Worm (Caenorhabditis elegans): Measurements from ENCODE around the gene eif-2Bepsilon.

Gene eif-2Bepsilon

ce11 chrII:8703729-8704128, 42.1 kb downstream of the eif-2Bepsilon start, which contains the start of gene ceh-7:
ceh-7 (minus strand) TSS chrII:8703829.
- TF ChIP-seq unc-62 (GFP tag; optimal IDR thresholded peaks at IDR 0.05 in 1 of 2) (no peak), unc-62 (tag; optimal IDR thresholded peaks at IDR 0.05) (no peak), ctbp-1 (GFP tag; IDR thresholded peaks at IDR 0.05) (no peak), dmd-9 (GFP tag; IDR thresholded peaks at IDR 0.05) (no peak), F37D6.2 (tag; optimal IDR thresholded peaks at IDR 0.05) (no peak), pha-4 (GFP tag; IDR thresholded peaks at IDR 0.05) (no peak), pha-4 (tag; optimal IDR thresholded peaks at IDR 0.05) (no peak), R02D3.7 (tag; optimal IDR thresholded peaks at IDR 0.05) (no peak), mdt-29 (GFP tag; IDR thresholded peaks at IDR 0.05) (no peak), spr-3 (GFP tag; optimal IDR thresholded peaks at IDR 0.05) (no peak), madf-9 (GFP tag; conservative IDR thresholded peaks at IDR 0.05) (no peak), egl-27 (tag; optimal IDR thresholded peaks at IDR 0.05) (no peak), nhr-102 (tag; optimal IDR thresholded peaks at IDR 0.05) (no peak), tra-1 (GFP tag; IDR thresholded peaks at IDR 0.05) (no peak), unc-39 (tag; optimal IDR thresholded peaks at IDR 0.05) (no peak), ceh-28 (tag; optimal IDR thresholded peaks at IDR 0.05) (no peak), spr-1 (tag; optimal IDR thresholded peaks at IDR 0.05) (no peak)

- TF ChIP-seq set-16 (GFP tag; IDR thresholded peaks at IDR 0.05) = no peak
- TF ChIP-seq daf-19 (GFP tag; conservative IDR thresholded peaks at IDR 0.05) = no peak
- TF ChIP-seq ceh-28 (tag; optimal IDR thresholded peaks at IDR 0.05) = no peak
- no peak for TF ChIP-seq lin-13 (GFP tag; optimal IDR thresholded peaks at IDR 0.05)
- no peak for TF ChIP-seq F10B5.3 (tag; optimal IDR thresholded peaks at IDR 0.05)
- TF ChIP-seq aha-1 (tag) = no peak
- TF ChIP-seq lin-1 (GFP tag; IDR thresholded peaks at IDR 0.05) = no peak
- no peak for TF ChIP-seq spr-1 (tag; optimal IDR thresholded peaks at IDR 0.05)
- TF ChIP-seq egl-43 (GFP tag; IDR thresholded peaks at IDR 0.05) = no peak
- peak; percentile 29; the same call in 1 of the 2 replicates for TF ChIP-seq dmd-6 (GFP tag; IDR thresholded peaks at IDR 0.05)
- TF ChIP-seq dmd-8 (GFP tag; IDR thresholded peaks at IDR 0.05) = no peak
- peak; percentile 32 for TF ChIP-seq dve-1 (tag; optimal IDR thresholded peaks at IDR 0.05; ENCODE audit: insufficient read depth)
- no peak for TF ChIP-seq lim-7 (GFP tag; IDR thresholded peaks at IDR 0.05)
- peak; percentile 77 for TF ChIP-seq nhr-28 (tag; optimal IDR thresholded peaks at IDR 0.05)
- TF ChIP-seq pqm-1 (tag; optimal IDR thresholded peaks at IDR 0.05) = peak; percentile 35
- TF ChIP-seq F26F4.8 (GFP tag; conservative IDR thresholded peaks at IDR 0.05) = no peak
- no peak for TF ChIP-seq lir-3 (tag; optimal IDR thresholded peaks at IDR 0.05)
- TF ChIP-seq T20F7.1 (GFP tag; optimal IDR thresholded peaks at IDR 0.05) = peak; percentile 10
- no peak for TF ChIP-seq zip-11 (GFP tag; IDR thresholded peaks at IDR 0.05)
Measured at ce11 chrII:8704413-8704874, 42.8 kb downstream of the eif-2Bepsilon start, which contains the start of gene prx-5. prx-5 (plus strand) TSS chrII:8704824.

- TF ChIP-seq ceh-44 (GFP tag; IDR thresholded peaks at IDR 0.05) (no peak), mxl-3 (GFP tag; optimal IDR thresholded peaks at IDR 0.05) (no peak), madf-5 (GFP tag; IDR thresholded peaks at IDR 0.05) (no peak), ztf-7 (tag; optimal IDR thresholded peaks at IDR 0.05) (no peak), lir-3 (tag; optimal IDR thresholded peaks at IDR 0.05) (no peak), hlh-11 (tag; optimal IDR thresholded peaks at IDR 0.05) (peak; percentile 55), spr-3 (GFP tag; optimal IDR thresholded peaks at IDR 0.05) (no peak), lsy-2 (tag; optimal IDR thresholded peaks at IDR 0.05) (peak in 1 of 2 experiments; percentile 36), hlh-30 (tag; optimal IDR thresholded peaks at IDR 0.05; ENCODE audit: insufficient read depth) (peak; percentile 74), lin-1 (GFP tag; IDR thresholded peaks at IDR 0.05) (no peak), zag-1 (tag; optimal IDR thresholded peaks at IDR 0.05) (no peak), daf-16 (GFP tag; optimal IDR thresholded peaks at IDR 0.05) (peak in 1 of 2 experiments; percentile 25), daf-16 (tag; optimal IDR thresholded peaks at IDR 0.05) (no peak), unc-39 (tag; optimal IDR thresholded peaks at IDR 0.05) (no peak), unc-62 (GFP tag; optimal IDR thresholded peaks at IDR 0.05 in 1 of 2) (peak in 1 of 2 experiments; percentile 71), unc-62 (tag; optimal IDR thresholded peaks at IDR 0.05) (no peak), unc-130 (GFP tag; optimal IDR thresholded peaks at IDR 0.05) (no peak), ceh-82 (tag; optimal IDR thresholded peaks at IDR 0.05) (no peak), saeg-2 (GFP tag; IDR thresholded peaks at IDR 0.05) (no peak), nhr-25 (tag; optimal IDR thresholded peaks at IDR 0.05; ENCODE audit: borderline replicate concordance, insufficient read depth) (no peak), nhr-11 (tag; optimal IDR thresholded peaks at IDR 0.05) (peak; percentile 71), tra-1 (GFP tag; IDR thresholded peaks at IDR 0.05) (no peak), lin-13 (GFP tag; optimal IDR thresholded peaks at IDR 0.05) (no peak)
Measured at ce11 chrII:8707024-8707423, 45.4 kb downstream of the eif-2Bepsilon start, which contains the start of gene cup-16. cup-16 (plus strand) TSS chrII:8707155.
